Worm (Caenorhabditis elegans) whole organism, late embryonic: ENCODE measurements around the gene str-52.

ENCODE experiments used
- C08G9.2 ChIP-seq: sonication (generic microtip); optimal IDR thresholded peaks from 2 replicates; lab custom pipeline; 2016; ENCODE audit warnings: mild to moderate bottlenecking, missing genetic modification characterization, moderate library complexity, missing compliant biosample characterization
- C38D4.7 ChIP-seq: fragments of 200-800 bp; sonication (Bioruptor generic); optimal IDR thresholded peaks from 2 replicates; lab custom pipeline; 2018; ENCODE audit warnings: mild to moderate bottlenecking, missing genetic modification characterization, moderate library complexity, missing compliant biosample characterization
- F13H6.1 ChIP-seq: sonication (generic microtip); optimal IDR thresholded peaks from 2 replicates; lab custom pipeline; 2016; ENCODE audit warnings: missing genetic modification characterization, missing compliant biosample characterization
- ama-1 ChIP-seq: fragments of 150-350 bp; optimal IDR thresholded peaks from 2 replicates; lab custom pipeline; 2014
- ceh-18 ChIP-seq: sonication (generic microtip); optimal IDR thresholded peaks from 2 replicates; lab custom pipeline; 2016; ENCODE audit warnings: missing genetic modification characterization, missing compliant biosample characterization
- ceh-19 ChIP-seq: fragments of 200-800 bp; sonication (Bioruptor generic); optimal IDR thresholded peaks from 2 replicates; lab custom pipeline; 2018; ENCODE audit warnings: mild to moderate bottlenecking, missing genetic modification characterization, missing compliant biosample characterization
- ceh-2 ChIP-seq: sonication (generic microtip); optimal IDR thresholded peaks from 2 replicates; lab custom pipeline; 2016; ENCODE audit warnings: missing genotype, missing genetic modification characterization, missing compliant biosample characterization
- ceh-30 ChIP-seq: fragments of 150-350 bp; optimal IDR thresholded peaks from 2 replicates; lab custom pipeline; 2014; ENCODE audit warnings: missing biosample characterization, missing genetic modification characterization
- ceh-31 ChIP-seq: sonication (generic microtip); optimal IDR thresholded peaks from 2 replicates; lab custom pipeline; 2016; ENCODE audit warnings: missing genetic modification characterization, missing compliant biosample characterization
- ceh-34 ChIP-seq: sonication (generic microtip); optimal IDR thresholded peaks from 2 replicates; lab custom pipeline; 2016; ENCODE audit warnings: mild to moderate bottlenecking, missing genetic modification characterization, missing compliant biosample characterization
- ceh-45 ChIP-seq: fragments of 200-800 bp; sonication (Bioruptor generic); IDR thresholded peaks from 2 replicates; pipeline ENCODE4 v1.3.6; 2022; ENCODE audit warnings: missing genetic modification reagents, missing genetic modification characterization, missing compliant biosample characterization
- ceh-48 ChIP-seq: sonication (generic microtip); optimal IDR thresholded peaks from 2 replicates; lab custom pipeline; 2016; ENCODE audit warnings: missing genetic modification characterization, inconsistent platforms, missing compliant biosample characterization
- ceh-6 ChIP-seq: fragments of 200-800 bp; sonication (Bioruptor generic); optimal IDR thresholded peaks from 2 replicates; lab custom pipeline; 2018; ENCODE audit warnings: mild to moderate bottlenecking, missing genetic modification characterization, missing compliant biosample characterization
- ceh-9 ChIP-seq: sonication (generic microtip); optimal IDR thresholded peaks from 2 replicates; lab custom pipeline; 2016; ENCODE audit warnings: mild to moderate bottlenecking, missing genetic modification characterization, inconsistent platforms, missing compliant biosample characterization
- che-1 ChIP-seq: sonication (generic microtip); optimal IDR thresholded peaks from 2 replicates; lab custom pipeline; 2016; ENCODE audit warnings: mild to moderate bottlenecking, missing genetic modification characterization, missing compliant biosample characterization
- dmd-4 ChIP-seq: sonication (generic microtip); optimal IDR thresholded peaks from 2 replicates; lab custom pipeline; 2016; ENCODE audit warnings: borderline replicate concordance, missing genetic modification characterization, missing compliant biosample characterization
- dve-1 ChIP-seq: sonication (generic microtip); optimal IDR thresholded peaks from 2 replicates; lab custom pipeline; 2017; ENCODE audit warnings: antibody characterized with exemption, mild to moderate bottlenecking, missing genetic modification characterization, missing compliant biosample characterization
- ets-4 ChIP-seq: sonication (generic microtip); optimal IDR thresholded peaks from 2 replicates; lab custom pipeline; 2016; ENCODE audit warnings: missing genetic modification characterization, missing compliant biosample characterization
- eyg-1 ChIP-seq: sonication (generic microtip); optimal IDR thresholded peaks from 2 replicates; lab custom pipeline; 2016; ENCODE audit warnings: missing genotype, missing genetic modification characterization, missing compliant biosample characterization
- fkh-10 ChIP-seq: fragments of 150-350 bp; optimal IDR thresholded peaks from 2 replicates; lab custom pipeline; 2014; ENCODE audit warnings: missing biosample characterization, missing genetic modification reagents, missing genetic modification characterization
- fkh-6 ChIP-seq: sonication (generic microtip); optimal IDR thresholded peaks from 2 replicates; lab custom pipeline; 2016; ENCODE audit warnings: missing genetic modification characterization, missing compliant biosample characterization
- gmeb-2 ChIP-seq: sonication (generic microtip); optimal IDR thresholded peaks from 2 replicates; lab custom pipeline; 2016; ENCODE audit warnings: missing genetic modification characterization, inconsistent platforms, missing compliant biosample characterization
- hlh-13 ChIP-seq: fragments of 200-800 bp; sonication (Bioruptor generic); optimal IDR thresholded peaks from 2 replicates; lab custom pipeline; 2018; ENCODE audit warnings: mild to moderate bottlenecking, missing genetic modification characterization, missing compliant biosample characterization
- hlh-15 ChIP-seq: sonication (generic microtip); optimal IDR thresholded peaks from 2 replicates; lab custom pipeline; 2016; ENCODE audit warnings: missing genetic modification characterization, missing compliant biosample characterization
- hlh-30 ChIP-seq: sonication (generic microtip); optimal IDR thresholded peaks from 2 replicates; lab custom pipeline; 2017; ENCODE audit warnings: antibody characterized with exemption, missing genetic modification characterization, missing compliant biosample characterization; ENCODE audit not compliant: insufficient read depth
- hlh-8 ChIP-seq: sonication (generic microtip); optimal IDR thresholded peaks from 2 replicates; lab custom pipeline; 2016; ENCODE audit warnings: missing genotype, missing genetic modification characterization, missing compliant biosample characterization
- lin-11 ChIP-seq: fragments of 200-800 bp; sonication (Bioruptor generic); optimal IDR thresholded peaks from 2 replicates; lab custom pipeline; 2018; ENCODE audit warnings: mild to moderate bottlenecking, missing genetic modification characterization, missing compliant biosample characterization
- madf-2 ChIP-seq: sonication (generic microtip); optimal IDR thresholded peaks from 2 replicates; lab custom pipeline; 2017; ENCODE audit warnings: missing genetic modification characterization, missing compliant biosample characterization
- nfya-1 ChIP-seq: sonication (generic microtip); optimal IDR thresholded peaks from 2 replicates; lab custom pipeline; 2017; ENCODE audit warnings: missing genetic modification characterization, mild to moderate bottlenecking, missing compliant biosample characterization, antibody characterized with exemption, moderate library complexity
- nhr-11 ChIP-seq: fragments of 150-350 bp; optimal IDR thresholded peaks from 2 replicates; lab custom pipeline; 2014; ENCODE audit warnings: missing biosample characterization, missing genetic modification characterization
- nhr-232 ChIP-seq: sonication (generic microtip); optimal IDR thresholded peaks from 2 replicates; lab custom pipeline; 2016; ENCODE audit warnings: missing genetic modification characterization, missing compliant biosample characterization
- npax-4 ChIP-seq: sonication (generic microtip); optimal IDR thresholded peaks from 2 replicates; lab custom pipeline; 2016; ENCODE audit warnings: missing genetic modification characterization, missing compliant biosample characterization
- odd-2 ChIP-seq: sonication (generic microtip); optimal IDR thresholded peaks from 2 replicates; lab custom pipeline; 2017; ENCODE audit warnings: antibody characterized with exemption, mild to moderate bottlenecking, missing genetic modification characterization, missing compliant biosample characterization
- pha-4 ChIP-seq: fragments of 150-350 bp; optimal IDR thresholded peaks from 2 replicates; lab custom pipeline; 2018; ENCODE audit warnings: missing biosample characterization, missing genetic modification reagents, missing genetic modification characterization
- pros-1 ChIP-seq: fragments of 150-350 bp; optimal IDR thresholded peaks from 2 replicates; lab custom pipeline; 2014; ENCODE audit warnings: missing biosample characterization, missing genetic modification reagents, missing genetic modification characterization
- ref-2 ChIP-seq: sonication (generic microtip); optimal IDR thresholded peaks from 2 replicates; lab custom pipeline; 2016; ENCODE audit warnings: missing genetic modification characterization, missing compliant biosample characterization
- rnt-1 ChIP-seq: sonication (generic microtip); optimal IDR thresholded peaks from 2 replicates; lab custom pipeline; 2016; ENCODE audit warnings: missing genetic modification characterization, missing compliant biosample characterization
- sox-2 ChIP-seq: fragments of 200-800 bp; sonication (Bioruptor generic); IDR thresholded peaks from 2 replicates; pipeline ENCODE4 v1.3.6; 2022; ENCODE audit warnings: missing genetic modification reagents, missing genetic modification characterization, missing compliant biosample characterization
- syd-9 ChIP-seq: sonication (generic microtip); optimal IDR thresholded peaks from 2 replicates; lab custom pipeline; 2016; ENCODE audit warnings: mild to moderate bottlenecking, missing genetic modification characterization, moderate library complexity, missing compliant biosample characterization
- tbx-2 ChIP-seq: sonication (generic microtip); optimal IDR thresholded peaks from 2 replicates; lab custom pipeline; 2016; ENCODE audit warnings: missing genetic modification characterization, missing compliant biosample characterization
- unc-3 ChIP-seq, 2 experiments: fragments of 200-800 bp in 1 of 2; sonication (Bioruptor generic) in 1 of 2; sonication (generic microtip) in 1 of 2; conservative IDR thresholded peaks in 1 of 2; optimal IDR thresholded peaks in 1 of 2; 2 replicates each; pipeline versions ENCODE4 v1.3.6 to Lab custom; 2016 to 2022; ENCODE audit warnings: missing compliant biosample characterization in 2 of 2, missing genetic modification characterization in 2 of 2, missing genetic modification reagents in 1 of 2
- unc-42 ChIP-seq: sonication (generic microtip); optimal IDR thresholded peaks from 2 replicates; lab custom pipeline; 2016; ENCODE audit warnings: missing genotype, missing genetic modification characterization, missing compliant biosample characterization
- unc-55 ChIP-seq: sonication (generic microtip); optimal IDR thresholded peaks from 2 replicates; lab custom pipeline; 2017; ENCODE audit warnings: missing biosample characterization, missing genetic modification reagents, missing genetic modification characterization
- unc-86 ChIP-seq: sonication (generic microtip); optimal IDR thresholded peaks from 2 replicates; lab custom pipeline; 2016; ENCODE audit warnings: missing genetic modification characterization, missing compliant biosample characterization

The str-52 gene

DNA sequence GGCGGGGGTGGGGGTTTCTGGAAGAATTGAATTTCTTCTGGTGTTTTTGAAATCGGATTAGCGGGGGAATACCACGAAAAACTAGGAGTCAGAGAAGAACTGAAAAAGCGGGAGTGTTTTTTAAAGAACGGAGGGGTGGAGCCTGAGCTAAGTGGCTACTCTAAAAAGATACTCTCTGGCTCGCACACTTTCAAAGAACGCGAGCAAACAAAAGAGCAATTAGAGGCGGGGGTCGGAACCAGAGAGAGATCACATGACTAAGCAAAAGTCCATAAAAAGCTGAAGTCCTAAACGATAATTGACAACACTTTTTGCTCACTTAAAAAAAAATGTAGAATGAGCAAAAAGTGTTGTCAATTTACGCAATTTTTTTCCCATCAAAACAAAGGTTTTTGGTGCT is 11.6 kb downstream of the str-52 start:
- peak; percentile 19 for TF ChIP-seq unc-42
- peak; percentile 56 for TF ChIP-seq hlh-30 (tag; lab: Kevin White, UChicago)
- TF ChIP-seq ceh-30 (tag; lab: Kevin White, UChicago), result no peak
- TF ChIP-seq C08G9.2 (tag; lab: Kevin White, UChicago), result no peak

DNA sequence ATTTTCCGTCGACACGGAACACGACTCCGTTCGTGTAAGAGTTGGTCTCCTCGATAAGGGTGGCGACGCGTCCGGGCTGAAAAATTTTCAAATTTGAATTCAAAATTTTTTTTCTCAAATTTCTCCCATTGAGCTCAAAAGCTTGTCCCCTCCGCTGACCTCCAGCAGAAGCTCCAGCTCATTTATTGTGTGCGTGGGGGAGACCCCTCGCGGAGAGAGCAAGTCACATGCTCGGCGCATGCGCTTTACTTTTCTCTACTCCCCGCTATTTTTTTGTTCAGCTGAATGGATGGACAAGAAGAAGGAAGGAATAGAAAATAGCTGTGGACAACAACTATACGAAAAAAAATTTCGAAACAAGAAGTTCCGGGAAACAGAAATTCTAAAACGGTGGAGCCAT is 12.4 kb downstream of the str-52 start:
- peak; percentile 67 for TF ChIP-seq ceh-18 (tag; lab: Kevin White, UChicago)
- no peak for TF ChIP-seq odd-2 (tag; lab: Kevin White, UChicago)
- no peak for TF ChIP-seq ceh-45
- TF ChIP-seq unc-42, result peak; percentile 0
- TF ChIP-seq ceh-30 (tag; lab: Kevin White, UChicago), result no peak
- peak; percentile 30 for TF ChIP-seq tbx-2 (tag; lab: Kevin White, UChicago)
- TF ChIP-seq gmeb-2 (tag; lab: Kevin White, UChicago), result no peak
- TF ChIP-seq nfya-1, result peak; percentile 39
- TF ChIP-seq sox-2 (GFP tag; lab: Robert Waterston, UW), result no peak
- peak; percentile 50 for TF ChIP-seq ref-2 (tag; lab: Kevin White, UChicago)
- TF ChIP-seq ceh-31 (tag; lab: Kevin White, UChicago), result peak; percentile 62
- TF ChIP-seq hlh-30 (tag; lab: Kevin White, UChicago), result peak; percentile 71

DNA sequence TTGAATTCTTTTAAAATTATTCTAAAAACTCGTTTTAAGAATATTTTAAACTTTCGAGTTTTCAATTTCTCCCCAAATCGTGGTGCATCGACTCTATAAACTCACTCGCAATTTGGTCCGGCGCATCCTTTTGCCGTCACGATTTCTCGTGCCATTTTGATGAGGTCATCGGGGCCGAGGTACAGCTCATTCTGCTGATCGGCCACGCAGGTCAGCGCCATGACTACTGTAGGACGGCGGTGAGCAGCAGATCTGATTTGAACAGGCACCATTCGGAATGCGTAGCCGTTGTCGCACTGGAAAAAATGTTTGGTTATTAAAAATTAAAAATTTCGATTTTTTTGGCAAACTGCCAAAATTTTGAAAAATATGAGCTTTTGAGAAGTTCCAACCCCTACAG is 13.3 kb downstream of the str-52 start:
- TF ChIP-seq hlh-8 (tag; lab: Kevin White, UChicago), result no peak

DNA sequence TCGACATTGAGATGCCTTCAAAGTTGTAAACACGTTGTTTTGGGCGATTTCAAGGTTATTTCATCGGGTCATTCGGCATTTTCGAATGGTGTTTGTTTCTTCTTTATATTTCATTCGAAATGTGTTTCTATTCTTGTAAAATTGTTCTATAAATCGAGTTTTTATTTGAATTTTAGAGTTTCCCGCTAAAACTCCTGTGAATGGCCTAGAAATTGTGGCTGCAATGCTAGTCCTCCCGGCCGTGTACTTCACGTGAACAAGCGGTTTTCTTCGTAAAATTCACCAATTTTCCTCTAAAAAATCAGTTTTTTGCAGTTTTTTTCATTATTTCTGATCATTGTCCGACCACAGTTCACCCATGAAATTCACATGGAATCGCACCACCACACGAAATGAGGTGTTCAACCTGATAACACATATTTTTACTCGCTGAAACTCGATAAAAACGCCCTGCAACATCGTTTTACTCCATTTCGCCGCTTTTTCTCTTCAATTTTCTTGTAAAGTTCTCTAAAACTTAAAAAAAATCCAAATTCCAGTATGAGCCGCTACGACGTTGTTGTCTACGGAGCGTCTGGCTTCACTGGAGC is 18.9 kb downstream of the str-52 start, which contains the start of gene ldp-1:
Gene ldp-1, plus strand, starts transcription at position 540 of the 590 bp plus-strand sequence.
- no peak for TF ChIP-seq ama-1 (lab: Kevin White, UChicago)
- TF ChIP-seq nfya-1, result no peak
- TF ChIP-seq nhr-232, result no peak
- no peak for TF ChIP-seq ceh-18 (tag; lab: Kevin White, UChicago)
- no peak for TF ChIP-seq ceh-19 (GFP tag; lab: Kevin White, UChicago)
- no peak for TF ChIP-seq hlh-13 (GFP tag; lab: Kevin White, UChicago)
- TF ChIP-seq odd-2 (tag; lab: Kevin White, UChicago), result no peak
- no peak for TF ChIP-seq madf-2 (tag; lab: Kevin White, UChicago)
- TF ChIP-seq unc-42, result peak; percentile 25
- TF ChIP-seq npax-4 (tag; lab: Kevin White, UChicago), result no peak
- TF ChIP-seq unc-55 (GFP tag; lab: Kevin White, UChicago), result no peak
- no peak for TF ChIP-seq dve-1 (tag; lab: Kevin White, UChicago)
- TF ChIP-seq lin-11, result no peak
- no peak for TF ChIP-seq nhr-11 (tag; lab: Kevin White, UChicago)
- no peak for TF ChIP-seq che-1
- TF ChIP-seq ceh-48 (tag; lab: Kevin White, UChicago), result no peak
- TF ChIP-seq hlh-15 (tag; lab: Kevin White, UChicago), result no peak
- TF ChIP-seq C38D4.7, result no peak
- TF ChIP-seq ref-2 (tag; lab: Kevin White, UChicago), result peak; percentile 63
- peak; percentile 8 for TF ChIP-seq ceh-34 (tag; lab: Kevin White, UChicago)
- TF ChIP-seq ets-4, result peak; percentile 71
- no peak for TF ChIP-seq ceh-6 (GFP tag; lab: Kevin White, UChicago)
- peak; percentile 76 for TF ChIP-seq ceh-2 (tag; lab: Kevin White, UChicago)
- TF ChIP-seq hlh-8 (tag; lab: Kevin White, UChicago), result peak; percentile 3
- TF ChIP-seq dmd-4, result no peak
- no peak for TF ChIP-seq ceh-45
- no peak for TF ChIP-seq fkh-6
- TF ChIP-seq fkh-10 (GFP tag; lab: Kevin White, UChicago), result no peak
- no peak for TF ChIP-seq eyg-1 (tag; lab: Kevin White, UChicago)
- TF ChIP-seq gmeb-2 (tag; lab: Kevin White, UChicago), result no peak
- no peak for TF ChIP-seq unc-86 (tag; lab: Kevin White, UChicago)
- TF ChIP-seq ceh-9 (tag; lab: Kevin White, UChicago), result no peak
- no peak for TF ChIP-seq unc-3 (GFP tag; conservative IDR thresholded peaks at IDR 0.05; lab: Robert Waterston, UW)
- peak; percentile 19 for TF ChIP-seq unc-3 (tag; optimal IDR thresholded peaks at IDR 0.05; lab: Kevin White, UChicago)
- TF ChIP-seq F13H6.1 (tag; lab: Kevin White, UChicago), result no peak
- TF ChIP-seq rnt-1 (tag; lab: Kevin White, UChicago), result peak; percentile 39
- no peak for TF ChIP-seq syd-9 (tag; lab: Kevin White, UChicago)
- TF ChIP-seq pros-1 (tag; lab: Kevin White, UChicago), result no peak
- TF ChIP-seq pha-4 (tag; lab: Kevin White, UChicago), result no peak
